Worm (Caenorhabditis elegans): ENCODE results near the gene dhcr-24.

dhcr-24 gene

ce11 chrX:2596605-2597004 lies 32.7 kb upstream of the dhcr-24 start:
- TF ChIP-seq F13C5.2 (tag; optimal IDR thresholded peaks at IDR 0.05), result no peak
- no peak for TF ChIP-seq pes-1 (GFP tag; IDR thresholded peaks at IDR 0.05)
- TF ChIP-seq ceh-13 (GFP tag; optimal IDR thresholded peaks at IDR 0.05), result no peak
- no peak for TF ChIP-seq B0310.2 (tag; optimal IDR thresholded peaks at IDR 0.05)
- no peak for TF ChIP-seq tbx-11 (GFP tag; IDR thresholded peaks at IDR 0.05)
- TF ChIP-seq ceh-36 (tag; optimal IDR thresholded peaks at IDR 0.05), result no peak
- no peak for TF ChIP-seq aly-1 (tag; optimal IDR thresholded peaks at IDR 0.05)
- no peak for TF ChIP-seq hmg-4 (GFP tag; optimal IDR thresholded peaks at IDR 0.05)
- TF ChIP-seq hnd-1 (tag; optimal IDR thresholded peaks at IDR 0.05), result no peak
- no peak for TF ChIP-seq flt-1 (GFP tag; IDR thresholded peaks at IDR 0.05)
- no peak for TF ChIP-seq tbx-37 (GFP tag; conservative IDR thresholded peaks at IDR 0.05)
- TF ChIP-seq tra-4 (tag; optimal IDR thresholded peaks at IDR 0.05), result no peak
- TF ChIP-seq ets-7 (tag; optimal IDR thresholded peaks at IDR 0.05), result no peak
- no peak for TF ChIP-seq hmbx-1 (tag; optimal IDR thresholded peaks at IDR 0.05)
- no peak for TF ChIP-seq scrt-1 (GFP tag; IDR thresholded peaks at IDR 0.05)
- no peak for TF ChIP-seq ama-1 (optimal IDR thresholded peaks at IDR 0.05)

ce11 chrX:2595757-2596059 lies 31.8 kb upstream of the dhcr-24 start:
- TF ChIP-seq flt-1 (GFP tag; IDR thresholded peaks at IDR 0.05), result no peak
- TF ChIP-seq scrt-1 (GFP tag; IDR thresholded peaks at IDR 0.05), result no peak
- TF ChIP-seq tbx-37 (GFP tag; conservative IDR thresholded peaks at IDR 0.05), result no peak
- no peak for TF ChIP-seq tra-4 (tag; optimal IDR thresholded peaks at IDR 0.05)
- no peak for TF ChIP-seq hmbx-1 (tag; optimal IDR thresholded peaks at IDR 0.05)
- no peak for TF ChIP-seq hnd-1 (tag; optimal IDR thresholded peaks at IDR 0.05)
- TF ChIP-seq hmg-4 (GFP tag; optimal IDR thresholded peaks at IDR 0.05), result no peak
- no peak for TF ChIP-seq F13C5.2 (tag; optimal IDR thresholded peaks at IDR 0.05)
- no peak for TF ChIP-seq aly-1 (tag; optimal IDR thresholded peaks at IDR 0.05)
- no peak for TF ChIP-seq ceh-36 (tag; optimal IDR thresholded peaks at IDR 0.05)
- no peak for TF ChIP-seq B0310.2 (tag; optimal IDR thresholded peaks at IDR 0.05)
- TF ChIP-seq ama-1 (optimal IDR thresholded peaks at IDR 0.05), result no peak
- TF ChIP-seq ets-7 (tag; optimal IDR thresholded peaks at IDR 0.05), result no peak
- TF ChIP-seq pes-1 (GFP tag; IDR thresholded peaks at IDR 0.05), result no peak
- no peak for TF ChIP-seq sea-1 (GFP tag; conservative IDR thresholded peaks at IDR 0.05)
- no peak for TF ChIP-seq ceh-13 (GFP tag; optimal IDR thresholded peaks at IDR 0.05)
- no peak for TF ChIP-seq tbx-11 (GFP tag; IDR thresholded peaks at IDR 0.05)

ce11 chrX:2595027-2595756 lies 31.2 kb upstream of the dhcr-24 start:
- no peak for TF ChIP-seq tra-4 (tag; optimal IDR thresholded peaks at IDR 0.05)
- no peak for TF ChIP-seq tbx-37 (GFP tag; conservative IDR thresholded peaks at IDR 0.05)
- no peak for TF ChIP-seq aly-1 (tag; optimal IDR thresholded peaks at IDR 0.05)
- no peak for TF ChIP-seq hmbx-1 (tag; optimal IDR thresholded peaks at IDR 0.05)
- no peak for TF ChIP-seq flt-1 (GFP tag; IDR thresholded peaks at IDR 0.05)
- no peak for TF ChIP-seq F13C5.2 (tag; optimal IDR thresholded peaks at IDR 0.05)
- no peak for TF ChIP-seq pes-1 (GFP tag; IDR thresholded peaks at IDR 0.05)
- TF ChIP-seq ceh-36 (tag; optimal IDR thresholded peaks at IDR 0.05), result no peak
- TF ChIP-seq ama-1 (optimal IDR thresholded peaks at IDR 0.05), result no peak
- no peak for TF ChIP-seq tbx-11 (GFP tag; IDR thresholded peaks at IDR 0.05)
- no peak for TF ChIP-seq hmg-4 (GFP tag; optimal IDR thresholded peaks at IDR 0.05)
- no peak for TF ChIP-seq ets-7 (tag; optimal IDR thresholded peaks at IDR 0.05)
- no peak for TF ChIP-seq sea-1 (GFP tag; conservative IDR thresholded peaks at IDR 0.05)

ce11 chrX:2593703-2594102 lies 29.8 kb upstream of the dhcr-24 start, which contains the start of the genes nhr-40 and T03G6.7:
TSS of gene nhr-40 (plus strand) at chrX:2594003.
TSS of gene T03G6.7 (plus strand) at chrX:2594039.
- TF ChIP-seq tbx-37 (GFP tag; conservative IDR thresholded peaks at IDR 0.05) (no peak), ceh-13 (GFP tag; optimal IDR thresholded peaks at IDR 0.05) (no peak), flt-1 (GFP tag; IDR thresholded peaks at IDR 0.05) (no peak), sea-1 (GFP tag; conservative IDR thresholded peaks at IDR 0.05) (no peak), tra-4 (tag; optimal IDR thresholded peaks at IDR 0.05) (no peak), hnd-1 (tag; optimal IDR thresholded peaks at IDR 0.05) (no peak), hmbx-1 (tag; optimal IDR thresholded peaks at IDR 0.05) (no peak), F13C5.2 (tag; optimal IDR thresholded peaks at IDR 0.05) (no peak), hmg-4 (GFP tag; optimal IDR thresholded peaks at IDR 0.05) (no peak), ceh-36 (tag; optimal IDR thresholded peaks at IDR 0.05) (no peak), ets-7 (tag; optimal IDR thresholded peaks at IDR 0.05) (no peak), pes-1 (GFP tag; IDR thresholded peaks at IDR 0.05) (no peak), tbx-11 (GFP tag; IDR thresholded peaks at IDR 0.05) (no peak), scrt-1 (GFP tag; IDR thresholded peaks at IDR 0.05) (no peak), ama-1 (optimal IDR thresholded peaks at IDR 0.05) (no peak)

- TF ChIP-seq B0310.2 (tag; optimal IDR thresholded peaks at IDR 0.05) (no peak), hnd-1 (tag; optimal IDR thresholded peaks at IDR 0.05) (no peak), aly-1 (tag; optimal IDR thresholded peaks at IDR 0.05) (no peak), sea-1 (GFP tag; conservative IDR thresholded peaks at IDR 0.05) (no peak), ceh-36 (tag; optimal IDR thresholded peaks at IDR 0.05) (no peak), ceh-13 (GFP tag; optimal IDR thresholded peaks at IDR 0.05) (no peak), tra-4 (tag; optimal IDR thresholded peaks at IDR 0.05) (no peak), tbx-11 (GFP tag; IDR thresholded peaks at IDR 0.05) (no peak), ama-1 (optimal IDR thresholded peaks at IDR 0.05) (no peak), flt-1 (GFP tag; IDR thresholded peaks at IDR 0.05) (no peak), hmg-4 (GFP tag; optimal IDR thresholded peaks at IDR 0.05) (no peak), hmbx-1 (tag; optimal IDR thresholded peaks at IDR 0.05) (no peak), F13C5.2 (tag; optimal IDR thresholded peaks at IDR 0.05) (no peak), ets-7 (tag; optimal IDR thresholded peaks at IDR 0.05) (no peak), tbx-37 (GFP tag; conservative IDR thresholded peaks at IDR 0.05) (no peak), pes-1 (GFP tag; IDR thresholded peaks at IDR 0.05) (no peak)
These were observed 28.8 kb upstream of the dhcr-24 start for ce11 chrX:2592670-2593280.

- TF ChIP-seq pes-1 (GFP tag; IDR thresholded peaks at IDR 0.05) (no peak), ceh-13 (GFP tag; optimal IDR thresholded peaks at IDR 0.05) (no peak), tbx-11 (GFP tag; IDR thresholded peaks at IDR 0.05) (no peak), F13C5.2 (tag; optimal IDR thresholded peaks at IDR 0.05) (no peak), aly-1 (tag; optimal IDR thresholded peaks at IDR 0.05) (no peak), hmbx-1 (tag; optimal IDR thresholded peaks at IDR 0.05) (no peak), flt-1 (GFP tag; IDR thresholded peaks at IDR 0.05) (no peak), hmg-4 (GFP tag; optimal IDR thresholded peaks at IDR 0.05) (no peak), hnd-1 (tag; optimal IDR thresholded peaks at IDR 0.05) (no peak), B0310.2 (tag; optimal IDR thresholded peaks at IDR 0.05) (no peak), tra-4 (tag; optimal IDR thresholded peaks at IDR 0.05) (no peak), ama-1 (optimal IDR thresholded peaks at IDR 0.05) (no peak), ceh-36 (tag; optimal IDR thresholded peaks at IDR 0.05) (no peak), scrt-1 (GFP tag; IDR thresholded peaks at IDR 0.05) (no peak)
These were observed 27.6 kb upstream of the dhcr-24 start for ce11 chrX:2591586-2592000.
